Worm (Caenorhabditis elegans) whole organism, L4 larva: ENCODE measurements around the gene Y39A3CL.7.
A peak's percentile ranks its signal among the peaks of the same experiment; 100 is the strongest.

Experiments
- F10B5.3 ChIP-seq: sonication (generic microtip); optimal IDR thresholded peaks from 2 replicates; lab custom pipeline; 2016; ENCODE audit warnings: mild to moderate bottlenecking, missing genetic modification characterization, missing compliant biosample characterization
- F26F4.8 ChIP-seq: fragments of 200-800 bp; sonication (Bioruptor generic); conservative IDR thresholded peaks from 2 replicates; pipeline ENCODE4 v1.3.6; 2022; ENCODE audit warnings: missing genetic modification characterization, missing compliant biosample characterization
- T20F7.1 ChIP-seq: fragments of 200-800 bp; sonication (Bioruptor generic); optimal IDR thresholded peaks from 2 replicates; lab custom pipeline; 2018; ENCODE audit warnings: mild to moderate bottlenecking, missing genetic modification characterization, missing compliant biosample characterization
- Y105C5A.15 ChIP-seq: fragments of 200-800 bp; sonication (Bioruptor generic); IDR thresholded peaks from 2 replicates; pipeline ENCODE4 v1.3.6; 2022; ENCODE audit warnings: missing genetic modification characterization, missing compliant biosample characterization
- Y5F2A.4 ChIP-seq: fragments of 200-800 bp; sonication (Bioruptor generic); optimal IDR thresholded peaks from 2 replicates; lab custom pipeline; 2018; ENCODE audit warnings: mild to moderate bottlenecking, missing genetic modification characterization, missing compliant biosample characterization
- Y75B8A.6 ChIP-seq: fragments of 200-800 bp; sonication (Bioruptor generic); IDR thresholded peaks from 2 replicates; pipeline ENCODE4 v1.3.6; 2022; ENCODE audit warnings: missing genetic modification reagents, missing genetic modification characterization, missing compliant biosample characterization
- ZK337.2 ChIP-seq: fragments of 200-800 bp; sonication (Bioruptor generic); IDR thresholded peaks from 2 replicates; pipeline ENCODE4 v1.3.6; 2022; ENCODE audit warnings: missing genetic modification reagents, missing genetic modification characterization, missing compliant biosample characterization
- ZK546.5 ChIP-seq, 2 experiments: sonication (generic microtip); optimal IDR thresholded peaks; 2 replicates each; lab custom pipeline; 2017; ENCODE audit warnings: missing biosample characterization in 2 of 2, missing genetic modification characterization in 2 of 2
- aly-2 ChIP-seq: sonication (generic microtip); optimal IDR thresholded peaks from 2 replicates; lab custom pipeline; 2018; ENCODE audit warnings: missing biosample characterization, missing genetic modification characterization
- ama-1 ChIP-seq: fragments of 150-350 bp; optimal IDR thresholded peaks from 2 replicates; lab custom pipeline; 2014; ENCODE audit warnings: inconsistent platforms, mixed read lengths
- arid-1 ChIP-seq: fragments of 200-800 bp; sonication (Bioruptor generic); conservative IDR thresholded peaks from 2 replicates; pipeline ENCODE4 v1.3.6; 2022; ENCODE audit warnings: missing genetic modification reagents, missing genetic modification characterization, missing compliant biosample characterization
- attf-4 ChIP-seq: sonication (generic microtip); optimal IDR thresholded peaks from 3 replicates; lab custom pipeline; 2017; ENCODE audit warnings: missing biosample characterization, missing genetic modification characterization
- ceh-20 ChIP-seq: fragments of 200-800 bp; sonication (Bioruptor generic); IDR thresholded peaks from 2 replicates; pipeline ENCODE4 v1.3.6; 2022; ENCODE audit warnings: missing genetic modification reagents, missing genetic modification characterization, missing compliant biosample characterization
- ceh-28 ChIP-seq: fragments of 150-350 bp; optimal IDR thresholded peaks from 2 replicates; lab custom pipeline; 2014; ENCODE audit warnings: missing biosample characterization, missing genetic modification reagents, missing genetic modification characterization
- ceh-32 ChIP-seq: sonication (generic microtip); optimal IDR thresholded peaks from 2 replicates; lab custom pipeline; 2016; ENCODE audit warnings: mild to moderate bottlenecking, missing genetic modification characterization, missing compliant biosample characterization; ENCODE audit not compliant: poor library complexity
- cey-2 ChIP-seq: sonication (generic microtip); optimal IDR thresholded peaks from 3 replicates; lab custom pipeline; 2017; ENCODE audit warnings: missing genetic modification characterization, mild to moderate bottlenecking, missing compliant biosample characterization, antibody characterized with exemption, borderline replicate concordance; ENCODE audit not compliant: insufficient read depth
- daf-12 ChIP-seq: fragments of 150-350 bp; optimal IDR thresholded peaks from 2 replicates; lab custom pipeline; 2014; ENCODE audit warnings: missing biosample characterization, missing genetic modification reagents, missing genetic modification characterization
- daf-16 ChIP-seq, 3 experiments: sonication (generic microtip); optimal IDR thresholded peaks; 2 replicates each; lab custom pipeline; 2016 to 2017; ENCODE audit warnings: missing genetic modification characterization in 3 of 3, missing genetic modification reagents in 3 of 3, mild to moderate bottlenecking in 2 of 3, missing compliant biosample characterization in 2 of 3, missing biosample characterization in 1 of 3, moderate library complexity in 1 of 3
- dmd-6 ChIP-seq: fragments of 200-800 bp; sonication (Bioruptor generic); IDR thresholded peaks from 2 replicates; pipeline ENCODE4 v1.3.6; 2022; ENCODE audit warnings: missing genetic modification reagents, missing genetic modification characterization, missing compliant biosample characterization
- dpl-1 ChIP-seq: fragments of 150-350 bp; optimal IDR thresholded peaks from 2 replicates; lab custom pipeline; 2014; ENCODE audit warnings: missing biosample characterization, missing genetic modification reagents, missing genetic modification characterization
- duxl-1 ChIP-seq: sonication (generic microtip); optimal IDR thresholded peaks from 2 replicates; lab custom pipeline; 2016; ENCODE audit warnings: mild to moderate bottlenecking, missing genetic modification characterization, moderate library complexity, missing compliant biosample characterization; ENCODE audit not compliant: poor library complexity
- dve-1 ChIP-seq: sonication (generic microtip); optimal IDR thresholded peaks from 2 replicates; lab custom pipeline; 2017; ENCODE audit warnings: antibody characterized with exemption, mild to moderate bottlenecking, missing genetic modification characterization, missing compliant biosample characterization; ENCODE audit not compliant: insufficient read depth
- egl-43 ChIP-seq: fragments of 200-800 bp; sonication (Bioruptor generic); IDR thresholded peaks from 2 replicates; pipeline ENCODE4 v1.3.6; 2022; ENCODE audit warnings: missing genetic modification reagents, missing genetic modification characterization, missing compliant biosample characterization
- fkh-10 ChIP-seq: fragments of 150-350 bp; optimal IDR thresholded peaks from 2 replicates; lab custom pipeline; 2014; ENCODE audit warnings: missing biosample characterization, missing genetic modification reagents, missing genetic modification characterization
- fos-1 ChIP-seq: fragments of 150-350 bp; optimal IDR thresholded peaks from 2 replicates; lab custom pipeline; 2014; ENCODE audit warnings: missing biosample characterization, missing genetic modification characterization
- hif-1 ChIP-seq, 2 experiments: sonication (generic microtip); optimal IDR thresholded peaks; 2 replicates each; lab custom pipeline; 2016 to 2017; ENCODE audit warnings: missing compliant biosample characterization in 2 of 2, missing genetic modification characterization in 2 of 2, missing genetic modification reagents in 2 of 2, missing genotype in 2 of 2, mild to moderate bottlenecking in 1 of 2
- hlh-11 ChIP-seq: fragments of 200-800 bp; sonication (Bioruptor generic); optimal IDR thresholded peaks from 2 replicates; lab custom pipeline; 2018; ENCODE audit warnings: mild to moderate bottlenecking, missing genetic modification characterization, missing compliant biosample characterization
- hmg-1.1 ChIP-seq: fragments of 200-800 bp; sonication (Bioruptor generic); IDR thresholded peaks from 2 replicates; pipeline ENCODE4 v1.3.6; 2022; ENCODE audit warnings: missing genetic modification reagents, missing genetic modification characterization, missing compliant biosample characterization
- jun-1 ChIP-seq: fragments of 150-350 bp; optimal IDR thresholded peaks from 2 replicates; lab custom pipeline; 2014; ENCODE audit warnings: missing biosample characterization, missing genetic modification reagents, missing genetic modification characterization
- lim-7 ChIP-seq: fragments of 200-800 bp; sonication (Bioruptor generic); IDR thresholded peaks from 2 replicates; pipeline ENCODE4 v1.3.6; 2022; ENCODE audit warnings: missing genetic modification characterization, missing compliant biosample characterization
- lin-38 ChIP-seq: fragments of 200-800 bp; sonication (Bioruptor generic); IDR thresholded peaks from 2 replicates; pipeline ENCODE4 v1.3.6; 2022; ENCODE audit warnings: missing genetic modification reagents, missing genetic modification characterization, missing compliant biosample characterization
- mdl-1 ChIP-seq, 2 experiments: fragments of 150-350 bp in 1 of 2; sonication (generic microtip) in 1 of 2; optimal IDR thresholded peaks; 2 replicates each; lab custom pipeline; 2014 to 2017; ENCODE audit warnings: missing biosample characterization in 2 of 2, missing genetic modification characterization in 2 of 2
- mdt-29 ChIP-seq: fragments of 200-800 bp; sonication (Bioruptor generic); IDR thresholded peaks from 2 replicates; pipeline ENCODE4 v1.3.6; 2022; ENCODE audit warnings: missing genetic modification reagents, missing genetic modification characterization, missing compliant biosample characterization
- nhr-102 ChIP-seq: sonication (generic microtip); optimal IDR thresholded peaks from 2 replicates; lab custom pipeline; 2016; ENCODE audit warnings: mild to moderate bottlenecking, missing genetic modification characterization, moderate library complexity, missing compliant biosample characterization
- nhr-111 ChIP-seq: fragments of 200-800 bp; sonication (Bioruptor generic); optimal IDR thresholded peaks from 2 replicates; lab custom pipeline; 2018; ENCODE audit warnings: mild to moderate bottlenecking, missing genetic modification characterization, missing compliant biosample characterization
- nhr-42 ChIP-seq: fragments of 200-800 bp; sonication (Bioruptor generic); IDR thresholded peaks from 2 replicates; pipeline ENCODE4 v1.3.6; 2022; ENCODE audit warnings: missing genetic modification characterization, missing compliant biosample characterization
- nhr-76 ChIP-seq: fragments of 150-350 bp; optimal IDR thresholded peaks from 2 replicates; lab custom pipeline; 2014; ENCODE audit warnings: missing biosample characterization, missing genetic modification characterization
- php-3 ChIP-seq: fragments of 200-800 bp; sonication (Bioruptor generic); IDR thresholded peaks from 2 replicates; pipeline ENCODE4 v1.3.6; 2022; ENCODE audit warnings: missing genetic modification reagents, missing genetic modification characterization, missing compliant biosample characterization
- pqm-1 ChIP-seq: sonication (generic microtip); optimal IDR thresholded peaks from 2 replicates; lab custom pipeline; 2017; ENCODE audit warnings: missing biosample characterization, missing genetic modification characterization
- rbr-2 ChIP-seq: sonication (generic microtip); optimal IDR thresholded peaks from 2 replicates; lab custom pipeline; 2016; ENCODE audit warnings: missing genotype, missing genetic modification characterization, missing compliant biosample characterization
- sdz-12 ChIP-seq: fragments of 200-800 bp; sonication (Bioruptor generic); optimal IDR thresholded peaks from 2 replicates; lab custom pipeline; 2018; ENCODE audit warnings: mild to moderate bottlenecking, missing genetic modification characterization, missing compliant biosample characterization
- set-16 ChIP-seq: fragments of 200-800 bp; sonication (Bioruptor generic); IDR thresholded peaks from 2 replicates; pipeline ENCODE4 v1.3.6; 2022; ENCODE audit warnings: missing genetic modification reagents, missing genetic modification characterization, missing compliant biosample characterization
- snpc-4 ChIP-seq: fragments of 150-350 bp; optimal IDR thresholded peaks from 2 replicates; lab custom pipeline; 2014; ENCODE audit warnings: missing biosample characterization, missing genetic modification characterization
- spr-1 ChIP-seq: sonication (generic microtip); optimal IDR thresholded peaks from 2 replicates; lab custom pipeline; 2016; ENCODE audit warnings: mild to moderate bottlenecking, missing genetic modification characterization, missing compliant biosample characterization
- spr-3 ChIP-seq: fragments of 200-800 bp; sonication (Bioruptor generic); optimal IDR thresholded peaks from 2 replicates; lab custom pipeline; 2018; ENCODE audit warnings: mild to moderate bottlenecking, missing genetic modification characterization, missing compliant biosample characterization
- unc-130 ChIP-seq: sonication (generic microtip); optimal IDR thresholded peaks from 2 replicates; lab custom pipeline; 2016; ENCODE audit warnings: missing genetic modification reagents, missing genetic modification characterization, missing compliant biosample characterization
- unc-39 ChIP-seq: sonication (generic microtip); optimal IDR thresholded peaks from 2 replicates; lab custom pipeline; 2017; ENCODE audit warnings: missing biosample characterization, missing genetic modification characterization
- vab-7 ChIP-seq: fragments of 200-800 bp; sonication (Bioruptor generic); IDR thresholded peaks from 2 replicates; pipeline ENCODE4 v1.3.6; 2022; ENCODE audit warnings: missing genetic modification reagents, missing genetic modification characterization, missing compliant biosample characterization
- zag-1 ChIP-seq: fragments of 150-350 bp; optimal IDR thresholded peaks from 2 replicates; lab custom pipeline; 2014; ENCODE audit warnings: missing biosample characterization, missing genetic modification characterization
- zip-11 ChIP-seq: fragments of 200-800 bp; sonication (Bioruptor generic); IDR thresholded peaks from 2 replicates; pipeline ENCODE4 v1.3.6; 2022; ENCODE audit warnings: missing genetic modification characterization, missing compliant biosample characterization
- ztf-11 ChIP-seq: fragments of 150-350 bp; optimal IDR thresholded peaks from 2 replicates; lab custom pipeline; 2014; ENCODE audit warnings: missing biosample characterization, missing genetic modification characterization

Gene Y39A3CL.7

ce11 chrIII:1859532-1859931 lies 34.8 kb downstream of the Y39A3CL.7 start, which contains the start of gene ddp-1:
ddp-1 (plus strand) TSS chrIII:1859888.
- peak; percentile 60 for TF ChIP-seq sdz-12
- TF ChIP-seq daf-16 (GFP tag; optimal IDR thresholded peaks at IDR 0.05; lab: Kevin White, UChicago): peak; percentile 58 to 80
- TF ChIP-seq daf-16 (tag; optimal IDR thresholded peaks at IDR 0.05; lab: Kevin White, UChicago): peak; percentile 57
- no peak for TF ChIP-seq cey-2 (tag; lab: Kevin White, UChicago)
- no peak for TF ChIP-seq ztf-11
- TF ChIP-seq zag-1 (tag; lab: Kevin White, UChicago): peak; percentile 24
- TF ChIP-seq pqm-1 (tag; lab: Kevin White, UChicago): peak; percentile 25
- no peak for TF ChIP-seq daf-12 (tag; lab: Kevin White, UChicago)
- TF ChIP-seq jun-1 (tag; lab: Kevin White, UChicago): peak; percentile 87
- TF ChIP-seq T20F7.1 (GFP tag; lab: Kevin White, UChicago): peak; percentile 87
- TF ChIP-seq Y105C5A.15 (GFP tag; lab: Robert Waterston, UW): no peak
- peak; percentile 100 for TF ChIP-seq dpl-1
- peak; percentile 95 for TF ChIP-seq duxl-1
- TF ChIP-seq unc-39 (tag; lab: Kevin White, UChicago): no peak
- peak; percentile 96 for TF ChIP-seq fkh-10
- peak; percentile 91 for TF ChIP-seq hmg-1.1 (GFP tag; lab: Robert Waterston, UW)
- TF ChIP-seq nhr-76: peak; percentile 49
- TF ChIP-seq nhr-102 (tag; lab: Kevin White, UChicago): peak; percentile 95
- peak; percentile 85 for TF ChIP-seq Y5F2A.4
- TF ChIP-seq nhr-111 (GFP tag; lab: Kevin White, UChicago): no peak
- no peak for TF ChIP-seq F26F4.8
- TF ChIP-seq attf-4 (tag; lab: Kevin White, UChicago): peak; percentile 33
- TF ChIP-seq php-3 (GFP tag; lab: Robert Waterston, UW): peak; percentile 73; the same call in 1 of the 2 replicates
- peak; percentile 87 for TF ChIP-seq hlh-11
- peak; percentile 94 for TF ChIP-seq spr-3 (GFP tag; lab: Kevin White, UChicago)
- peak; percentile 92 for TF ChIP-seq nhr-42 (GFP tag; lab: Robert Waterston, UW)
- TF ChIP-seq mdl-1 (tag; optimal IDR thresholded peaks at IDR 0.05; lab: Kevin White, UChicago): no peak
- peak; percentile 61; the same call in 1 of the 2 replicates for TF ChIP-seq egl-43 (GFP tag; lab: Robert Waterston, UW)
- TF ChIP-seq ZK546.5 (tag; optimal IDR thresholded peaks at IDR 0.05; lab: Kevin White, UChicago): peak in 1 of 2 experiments; percentile 1
- TF ChIP-seq hif-1 (tag; optimal IDR thresholded peaks at IDR 0.05; lab: Kevin White, UChicago): peak; percentile 65 to 78
- no peak for TF ChIP-seq aly-2 (tag; lab: Kevin White, UChicago)
- TF ChIP-seq lin-38 (GFP tag; lab: Robert Waterston, UW): peak; percentile 96
- no peak for TF ChIP-seq ceh-28
- peak; percentile 93 for TF ChIP-seq ceh-20
- TF ChIP-seq ama-1 (lab: Kevin White, UChicago): peak; percentile 91
- TF ChIP-seq unc-130 (GFP tag; lab: Kevin White, UChicago): peak; percentile 69
- TF ChIP-seq arid-1 (GFP tag; lab: Robert Waterston, UW): peak; percentile 89
- TF ChIP-seq ceh-32: peak; percentile 62
- TF ChIP-seq snpc-4: no peak
- TF ChIP-seq dve-1: peak; percentile 98
- peak; percentile 70 for TF ChIP-seq vab-7 (GFP tag; lab: Robert Waterston, UW)
- no peak; the same call in 1 of the 2 replicates for TF ChIP-seq set-16 (GFP tag; lab: Robert Waterston, UW)
- TF ChIP-seq rbr-2 (tag; lab: Kevin White, UChicago): peak; percentile 93
- TF ChIP-seq F10B5.3 (tag; lab: Kevin White, UChicago): peak; percentile 91
- TF ChIP-seq dmd-6 (GFP tag; lab: Robert Waterston, UW): peak; percentile 86
- TF ChIP-seq lim-7 (GFP tag; lab: Robert Waterston, UW): peak; percentile 51; the same call in 1 of the 2 replicates
- no peak for TF ChIP-seq fos-1 (tag; lab: Kevin White, UChicago)
- TF ChIP-seq Y75B8A.6: no peak
- TF ChIP-seq mdt-29 (GFP tag; lab: Robert Waterston, UW): peak; percentile 83
- TF ChIP-seq zip-11: no peak
- TF ChIP-seq ZK337.2 (GFP tag; lab: Robert Waterston, UW): no peak
- peak; percentile 91 for TF ChIP-seq spr-1 (tag; lab: Kevin White, UChicago)
